Worm (Caenorhabditis elegans) whole organism, midembryonic: ENCODE data around the gene W03F8.6.

ENCODE experiments used
- T22C8.4 ChIP-seq: fragments of 200-800 bp; sonication (Bioruptor generic); IDR thresholded peaks from 2 replicates; pipeline ENCODE4 v1.3.6; 2022; ENCODE audit warnings: missing genetic modification characterization, missing compliant biosample characterization
- cog-1 ChIP-seq: sonication (generic microtip); optimal IDR thresholded peaks from 2 replicates; lab custom pipeline; 2016; ENCODE audit warnings: missing genetic modification characterization, missing compliant biosample characterization
- flt-1 ChIP-seq: fragments of 200-800 bp; sonication (Bioruptor generic); IDR thresholded peaks from 2 replicates; pipeline ENCODE4 v1.3.6; 2022; ENCODE audit warnings: missing genetic modification characterization, missing compliant biosample characterization
- klf-2 ChIP-seq: fragments of 200-800 bp; sonication (Bioruptor generic); conservative IDR thresholded peaks from 2 replicates; pipeline ENCODE4 v1.3.6; 2022; ENCODE audit warnings: missing genetic modification reagents, missing genetic modification characterization, missing compliant biosample characterization
- med-1 ChIP-seq: sonication (generic microtip); optimal IDR thresholded peaks from 2 replicates; lab custom pipeline; 2017; ENCODE audit warnings: missing genetic modification characterization, mild to moderate bottlenecking, missing compliant biosample characterization, antibody characterized with exemption, missing genetic modification reagents; ENCODE audit not compliant: insufficient read depth
- ref-1 ChIP-seq: fragments of 200-800 bp; sonication (Bioruptor generic); conservative IDR thresholded peaks from 2 replicates; pipeline ENCODE4 v1.3.6; 2022; ENCODE audit warnings: missing genetic modification reagents, missing genetic modification characterization, missing compliant biosample characterization
- tab-1 ChIP-seq: fragments of 200-800 bp; sonication (Bioruptor generic); IDR thresholded peaks from 2 replicates; pipeline ENCODE4 v1.3.6; 2022; ENCODE audit warnings: missing genetic modification characterization, missing compliant biosample characterization
- ztf-23 ChIP-seq: fragments of 200-800 bp; sonication (Bioruptor generic); IDR thresholded peaks from 2 replicates; pipeline ENCODE4 v1.3.6; 2022; ENCODE audit warnings: missing genetic modification reagents, missing genetic modification characterization, missing compliant biosample characterization
- ztf-29 ChIP-seq: fragments of 200-800 bp; sonication (Bioruptor generic); IDR thresholded peaks from 2 replicates; pipeline ENCODE4 v1.3.6; 2022; ENCODE audit warnings: missing genetic modification reagents, missing genetic modification characterization, missing compliant biosample characterization

W03F8.6 gene

ce11 chrIV:5139972-5140371 is 46.4 kb downstream of the W03F8.6 start:
- TF ChIP-seq cog-1 (tag; lab: Kevin White, UChicago) (no peak), tab-1 (GFP tag; lab: Robert Waterston, UW) (no peak), ztf-29 (GFP tag; lab: Robert Waterston, UW) (no peak), med-1 (GFP tag; lab: Kevin White, UChicago) (no peak), klf-2 (GFP tag; lab: Robert Waterston, UW) (no peak), ztf-23 (GFP tag; lab: Robert Waterston, UW) (no peak), flt-1 (GFP tag; lab: Robert Waterston, UW) (no peak), ref-1 (GFP tag; lab: Robert Waterston, UW) (no peak), T22C8.4 (GFP tag; lab: Robert Waterston, UW) (no peak)

ce11 chrIV:5139189-5139588 is 47.2 kb downstream of the W03F8.6 start:
- no peak for TF ChIP-seq flt-1 (GFP tag; lab: Robert Waterston, UW)
- no peak for TF ChIP-seq tab-1 (GFP tag; lab: Robert Waterston, UW)

- TF ChIP-seq med-1 (GFP tag; lab: Kevin White, UChicago) (no peak), ref-1 (GFP tag; lab: Robert Waterston, UW) (no peak), T22C8.4 (GFP tag; lab: Robert Waterston, UW) (no peak), tab-1 (GFP tag; lab: Robert Waterston, UW) (no peak), ztf-29 (GFP tag; lab: Robert Waterston, UW) (no peak)
These were observed 48.6 kb downstream of the W03F8.6 start for ce11 chrIV:5137809-5138208.

ce11 chrIV:5136523-5136922 is 49.9 kb downstream of the W03F8.6 start:
- TF ChIP-seq ztf-23 (GFP tag; lab: Robert Waterston, UW) (no peak), med-1 (GFP tag; lab: Kevin White, UChicago) (no peak), ztf-29 (GFP tag; lab: Robert Waterston, UW) (no peak), T22C8.4 (GFP tag; lab: Robert Waterston, UW) (no peak), flt-1 (GFP tag; lab: Robert Waterston, UW) (no peak), klf-2 (GFP tag; lab: Robert Waterston, UW) (no peak), tab-1 (GFP tag; lab: Robert Waterston, UW) (no peak), cog-1 (tag; lab: Kevin White, UChicago) (no peak), ref-1 (GFP tag; lab: Robert Waterston, UW) (no peak)
